Fruit fly (Drosophila melanogaster) whole organism, pupa: ENCODE results near the gene Mcm6.

Experiments
- CG13204 ChIP-seq: fragments of 200-800 bp; sonication (Bioruptor generic); optimal IDR thresholded peaks from 2 replicates; lab custom pipeline; 2018; ENCODE audit warnings: missing biosample characterization, mild to moderate bottlenecking, missing genetic modification characterization, moderate library complexity
- CG14655 ChIP-seq: fragments of 200-800 bp; sonication (Bioruptor generic); optimal IDR thresholded peaks from 3 replicates; lab custom pipeline; 2017; ENCODE audit warnings: mild to moderate bottlenecking, missing biosample characterization, missing genetic modification reagents, missing genetic modification characterization
- CG17806 ChIP-seq: fragments of 200-800 bp; sonication (Bioruptor generic); optimal IDR thresholded peaks from 2 replicates; lab custom pipeline; 2018; ENCODE audit warnings: missing biosample characterization, mild to moderate bottlenecking, missing genetic modification characterization, moderate library complexity
- CG32121 ChIP-seq: fragments of 200-800 bp; sonication (Bioruptor generic); IDR thresholded peaks from 2 replicates; pipeline ENCODE4 v1.3.6; 2022; ENCODE audit warnings: missing biosample characterization, missing genetic modification characterization
- CG34367 ChIP-seq: fragments of 200-800 bp; sonication (Bioruptor generic); optimal IDR thresholded peaks from 2 replicates; lab custom pipeline; 2018; ENCODE audit warnings: missing biosample characterization, mild to moderate bottlenecking, missing genetic modification characterization
- CG4496 ChIP-seq: fragments of 200-800 bp; sonication (Bioruptor generic); IDR thresholded peaks from 3 replicates; pipeline ENCODE4 v1.3.6; 2022; ENCODE audit warnings: missing biosample characterization, missing genetic modification characterization
- CG8301 ChIP-seq: fragments of 200-800 bp; sonication (Bioruptor generic); optimal IDR thresholded peaks from 2 replicates; lab custom pipeline; 2018; ENCODE audit warnings: missing biosample characterization, mild to moderate bottlenecking, missing genetic modification characterization
- CG9948 ChIP-seq: fragments of 200-800 bp; sonication (Bioruptor generic); optimal IDR thresholded peaks from 2 replicates; lab custom pipeline; 2018; ENCODE audit warnings: missing biosample characterization, mild to moderate bottlenecking, missing genetic modification characterization, moderate library complexity
- EcR ChIP-seq: fragments of 200-800 bp; sonication (Bioruptor generic); optimal IDR thresholded peaks from 3 replicates; lab custom pipeline; 2019; ENCODE audit warnings: missing biosample characterization, missing genetic modification characterization, mild to moderate bottlenecking, moderate library complexity, missing genetic modification reagents
- Ets98B ChIP-seq: fragments of 200-800 bp; sonication (Bioruptor generic); IDR thresholded peaks from 2 replicates; pipeline ENCODE4 v1.3.6; 2022; ENCODE audit warnings: missing biosample characterization, missing genetic modification characterization
- Pif1A ChIP-seq: fragments of 200-800 bp; sonication (Bioruptor generic); optimal IDR thresholded peaks from 3 replicates; lab custom pipeline; 2016; ENCODE audit warnings: missing biosample characterization, missing genetic modification characterization
- Pif1B ChIP-seq: fragments of 200-800 bp; sonication (Bioruptor generic); optimal IDR thresholded peaks from 3 replicates; lab custom pipeline; 2016; ENCODE audit warnings: missing biosample characterization, missing genetic modification characterization
- fd96Ca ChIP-seq: fragments of 200-800 bp; sonication (Bioruptor generic); IDR thresholded peaks from 3 replicates; pipeline ENCODE4 v1.3.6; 2022; ENCODE audit warnings: missing biosample characterization, missing genetic modification characterization
- gl ChIP-seq: fragments of 200-800 bp; sonication (Bioruptor generic); optimal IDR thresholded peaks from 2 replicates; lab custom pipeline; 2018; ENCODE audit warnings: missing biosample characterization, mild to moderate bottlenecking, missing genetic modification characterization

DNA sequence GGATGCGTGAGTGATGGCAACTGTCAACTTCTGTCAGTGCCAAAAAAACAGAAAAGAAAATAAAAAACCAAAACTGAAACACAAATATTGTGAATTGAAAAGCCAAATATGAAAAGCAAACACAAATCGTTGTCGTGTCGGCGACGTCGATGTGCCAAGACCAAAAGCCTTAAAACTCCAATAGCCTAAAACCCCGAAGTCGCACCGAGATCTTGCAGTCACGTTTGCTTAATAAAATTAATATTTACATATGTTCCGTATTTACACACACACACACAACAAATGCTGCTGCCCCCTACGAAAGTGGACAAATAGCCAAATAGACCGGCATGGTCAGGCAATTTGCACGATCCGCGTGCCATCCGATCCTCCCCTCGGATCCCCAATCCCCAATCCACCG lies 36.1 kb upstream of the Mcm6 start:
- TF ChIP-seq CG4496 (GFP tag; lab: Robert Waterston, UW) (no peak), Ets98B (no peak), CG34367 (tag; lab: Kevin White, UChicago) (no peak), CG14655 (no peak), CG8301 (no peak), fd96Ca (no peak), Pif1A (GFP tag; lab: Kevin White, UChicago) (no peak), CG9948 (tag; lab: Kevin White, UChicago) (no peak), gl (tag; lab: Kevin White, UChicago) (no peak), CG32121 (no peak), CG17806 (tag; lab: Kevin White, UChicago) (no peak), EcR (GFP tag; lab: Kevin White, UChicago) (no peak), Pif1B (GFP tag; lab: Kevin White, UChicago) (no peak), CG13204 (GFP tag; lab: Kevin White, UChicago) (no peak)
